Worm (Caenorhabditis elegans) whole organism, L3 larva: ENCODE results near the gene crt-1.

ENCODE experiments used
- R02D3.7 ChIP-seq: fragments of 150-350 bp; optimal IDR thresholded peaks from 2 replicates; lab custom pipeline; 2014; ENCODE audit warnings: missing biosample characterization, missing genetic modification characterization
- ama-1 ChIP-seq: fragments of 150-350 bp; optimal IDR thresholded peaks from 2 replicates; lab custom pipeline; 2018
- ceh-28 ChIP-seq: fragments of 150-350 bp; optimal IDR thresholded peaks from 2 replicates; lab custom pipeline; 2014; ENCODE audit warnings: missing biosample characterization, missing genetic modification reagents, missing genetic modification characterization
- ceh-82 ChIP-seq: fragments of 150-350 bp; optimal IDR thresholded peaks from 2 replicates; lab custom pipeline; 2014; ENCODE audit warnings: missing biosample characterization, missing genetic modification characterization
- ceh-9 ChIP-seq: sonication (generic microtip); optimal IDR thresholded peaks from 2 replicates; lab custom pipeline; 2018; ENCODE audit warnings: missing biosample characterization, missing genetic modification characterization
- daf-12 ChIP-seq: fragments of 150-350 bp; optimal IDR thresholded peaks from 2 replicates; lab custom pipeline; 2014; ENCODE audit warnings: missing biosample characterization, missing genetic modification reagents, missing genetic modification characterization
- egl-27 ChIP-seq: sonication (generic microtip); optimal IDR thresholded peaks from 4 replicates; lab custom pipeline; 2017; ENCODE audit warnings: missing biosample characterization, missing genetic modification reagents, missing genetic modification characterization
- egl-5 ChIP-seq: fragments of 150-350 bp; optimal IDR thresholded peaks from 2 replicates; lab custom pipeline; 2017; ENCODE audit warnings: missing biosample characterization, missing genetic modification reagents, missing genetic modification characterization, inconsistent platforms
- elt-2 ChIP-seq: sonication (generic microtip); optimal IDR thresholded peaks from 2 replicates; lab custom pipeline; 2016; ENCODE audit warnings: missing genetic modification reagents, mild to moderate bottlenecking, missing genetic modification characterization, missing compliant biosample characterization
- elt-3 ChIP-seq, 3 experiments: fragments of 150-350 bp in 1 of 3; sonication (generic microtip) in 2 of 3; optimal IDR thresholded peaks; 2 replicates in 2 of 3; 4 replicates in 1 of 3; lab custom pipeline; 2014 to 2017; ENCODE audit warnings: missing biosample characterization in 3 of 3, missing genetic modification characterization in 3 of 3
- fkh-10 ChIP-seq: sonication (generic microtip); optimal IDR thresholded peaks from 2 replicates; lab custom pipeline; 2017; ENCODE audit warnings: missing biosample characterization, missing genetic modification reagents, missing genetic modification characterization
- fos-1 ChIP-seq: fragments of 150-350 bp; optimal IDR thresholded peaks from 2 replicates; lab custom pipeline; 2014; ENCODE audit warnings: missing biosample characterization, missing genetic modification characterization
- hmg-11 ChIP-seq: sonication (generic microtip); optimal IDR thresholded peaks from 2 replicates; lab custom pipeline; 2016; ENCODE audit warnings: missing genetic modification characterization, missing compliant biosample characterization
- jun-1 ChIP-seq: fragments of 150-350 bp; optimal IDR thresholded peaks from 2 replicates; lab custom pipeline; 2014; ENCODE audit warnings: missing biosample characterization, missing genetic modification reagents, missing genetic modification characterization
- lin-15B ChIP-seq: fragments of 150-350 bp; optimal IDR thresholded peaks from 2 replicates; lab custom pipeline; 2014; ENCODE audit warnings: missing biosample characterization, missing genetic modification characterization
- lin-39 ChIP-seq: fragments of 150-350 bp; optimal IDR thresholded peaks from 2 replicates; lab custom pipeline; 2018; ENCODE audit warnings: missing biosample characterization, missing genetic modification reagents, missing genetic modification characterization
- lsy-12 ChIP-seq: sonication (generic microtip); optimal IDR thresholded peaks from 2 replicates; lab custom pipeline; 2016; ENCODE audit warnings: mild to moderate bottlenecking, missing genetic modification characterization, missing compliant biosample characterization
- mdl-1 ChIP-seq: fragments of 150-350 bp; optimal IDR thresholded peaks from 2 replicates; lab custom pipeline; 2014; ENCODE audit warnings: missing biosample characterization, missing genetic modification characterization
- nfya-1 ChIP-seq: sonication (generic microtip); optimal IDR thresholded peaks from 2 replicates; lab custom pipeline; 2017; ENCODE audit warnings: missing genetic modification characterization, mild to moderate bottlenecking, missing compliant biosample characterization, antibody characterized with exemption, moderate library complexity; ENCODE audit not compliant: insufficient read depth
- nhr-11 ChIP-seq: fragments of 150-350 bp; optimal IDR thresholded peaks from 2 replicates; lab custom pipeline; 2014; ENCODE audit warnings: missing biosample characterization, missing genetic modification characterization
- nhr-12 ChIP-seq: fragments of 150-350 bp; optimal IDR thresholded peaks from 2 replicates; lab custom pipeline; 2014; ENCODE audit warnings: missing biosample characterization, missing genetic modification characterization
- nhr-23 ChIP-seq: fragments of 150-350 bp; optimal IDR thresholded peaks from 2 replicates; lab custom pipeline; 2014; ENCODE audit warnings: missing biosample characterization, missing genetic modification reagents, missing genetic modification characterization
- nhr-237 ChIP-seq: fragments of 150-350 bp; optimal IDR thresholded peaks from 2 replicates; lab custom pipeline; 2014; ENCODE audit warnings: missing biosample characterization, missing genetic modification characterization
- nhr-25 ChIP-seq: sonication (generic microtip); optimal IDR thresholded peaks from 2 replicates; lab custom pipeline; 2017; ENCODE audit warnings: missing biosample characterization, missing genetic modification characterization
- nhr-28 ChIP-seq: fragments of 150-350 bp; optimal IDR thresholded peaks from 2 replicates; lab custom pipeline; 2014; ENCODE audit warnings: missing biosample characterization, missing genetic modification characterization
- nhr-43 ChIP-seq: sonication (generic microtip); optimal IDR thresholded peaks from 2 replicates; lab custom pipeline; 2016; ENCODE audit warnings: mild to moderate bottlenecking, missing genetic modification characterization, missing compliant biosample characterization; ENCODE audit not compliant: poor library complexity, severe bottlenecking
- nhr-67 ChIP-seq: fragments of 150-350 bp; optimal IDR thresholded peaks from 2 replicates; lab custom pipeline; 2014; ENCODE audit warnings: missing biosample characterization, missing genetic modification characterization
- nhr-77 ChIP-seq: fragments of 150-350 bp; optimal IDR thresholded peaks from 2 replicates; lab custom pipeline; 2014; ENCODE audit warnings: missing biosample characterization, missing genetic modification characterization
- pha-4 ChIP-seq: fragments of 150-350 bp; optimal IDR thresholded peaks from 2 replicates; lab custom pipeline; 2014; ENCODE audit warnings: missing biosample characterization, missing genetic modification reagents, missing genetic modification characterization
- pqm-1 ChIP-seq: fragments of 150-350 bp; optimal IDR thresholded peaks from 2 replicates; lab custom pipeline; 2017; ENCODE audit warnings: missing biosample characterization, missing genetic modification characterization, inconsistent platforms
- skn-1 ChIP-seq: fragments of 150-350 bp; optimal IDR thresholded peaks from 2 replicates; lab custom pipeline; 2014; ENCODE audit warnings: missing biosample characterization, missing genetic modification characterization
- snpc-4 ChIP-seq: fragments of 150-350 bp; optimal IDR thresholded peaks from 2 replicates; lab custom pipeline; 2014; ENCODE audit warnings: missing biosample characterization, missing genetic modification characterization
- tbx-2 ChIP-seq: sonication (generic microtip); optimal IDR thresholded peaks from 2 replicates; lab custom pipeline; 2016; ENCODE audit warnings: mild to moderate bottlenecking, missing genetic modification characterization, missing compliant biosample characterization
- unc-39 ChIP-seq: sonication (generic microtip); optimal IDR thresholded peaks from 4 replicates; lab custom pipeline; 2017; ENCODE audit warnings: missing biosample characterization, missing genetic modification characterization
- unc-62 ChIP-seq: fragments of 150-350 bp; sonication (generic microtip); optimal IDR thresholded peaks from 4 replicates; lab custom pipeline; 2014; ENCODE audit warnings: missing biosample characterization, missing genetic modification reagents, missing genetic modification characterization
- zag-1 ChIP-seq: fragments of 150-350 bp; optimal IDR thresholded peaks from 2 replicates; lab custom pipeline; 2014; ENCODE audit warnings: missing biosample characterization, missing genetic modification characterization
- ztf-4 ChIP-seq: fragments of 150-350 bp; optimal IDR thresholded peaks from 2 replicates; lab custom pipeline; 2014; ENCODE audit warnings: missing biosample characterization, missing genetic modification characterization

crt-1 gene

DNA sequence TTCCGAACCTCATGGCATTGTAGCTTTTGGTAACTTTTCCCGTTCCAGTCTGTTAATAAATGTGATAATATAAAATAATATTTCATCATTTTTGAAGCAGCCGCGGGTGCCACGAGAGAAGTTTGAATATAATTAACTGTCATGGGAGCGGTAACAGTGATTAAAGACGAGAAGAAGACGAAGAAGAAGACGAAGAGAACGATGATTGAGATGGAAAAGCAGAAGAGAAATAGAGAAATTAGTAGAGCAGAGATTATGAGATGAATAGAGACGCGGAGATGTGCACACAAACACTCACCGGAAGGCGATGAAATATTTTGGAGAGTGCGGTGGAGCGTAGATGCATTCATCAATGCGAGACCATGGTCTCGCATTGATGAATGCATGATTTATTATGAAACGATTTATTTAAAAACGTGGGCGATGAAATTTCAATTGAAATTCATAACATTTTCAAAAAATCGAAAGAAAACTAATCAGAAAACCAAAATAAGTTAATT lies 47.1 kb downstream of the crt-1 start, which contains the start of gene seip-1:
seip-1 (minus strand) TSS at position 51 of the 500 bp plus-strand sequence.
- TF ChIP-seq nhr-43 (tag; lab: Kevin White, UChicago) (peak; percentile 6), lin-15B (tag; lab: Kevin White, UChicago) (peak; percentile 93), egl-5 (peak; percentile 41), ceh-82 (tag; lab: Kevin White, UChicago) (no peak), ceh-28 (tag; lab: Kevin White, UChicago) (peak; percentile 23), mdl-1 (tag; lab: Kevin White, UChicago) (peak; percentile 6), R02D3.7 (tag; lab: Kevin White, UChicago) (peak; percentile 44), unc-62 (GFP tag; lab: Kevin White, UChicago) (peak; percentile 30), tbx-2 (tag; lab: Kevin White, UChicago) (peak; percentile 27), ceh-9 (tag; lab: Kevin White, UChicago) (no peak), pqm-1 (tag; lab: Kevin White, UChicago) (peak; percentile 78), ama-1 (peak; percentile 10), skn-1 (tag; lab: Kevin White, UChicago) (peak; percentile 89), hmg-11 (tag; lab: Kevin White, UChicago) (peak; percentile 79), nhr-25 (peak; percentile 55), nhr-23 (tag; lab: Kevin White, UChicago) (peak; percentile 83), snpc-4 (tag; lab: Kevin White, UChicago) (peak; percentile 82), pha-4 (tag; lab: Kevin White, UChicago) (peak; percentile 90), egl-27 (tag; lab: Kevin White, UChicago) (peak; percentile 32), nhr-77 (tag; lab: Kevin White, UChicago) (no peak), jun-1 (tag; lab: Kevin White, UChicago) (peak; percentile 79), nhr-11 (tag; lab: Kevin White, UChicago) (peak; percentile 39), nhr-67 (tag; lab: Kevin White, UChicago) (no peak), fkh-10 (GFP tag; lab: Kevin White, UChicago) (peak; percentile 33), nfya-1 (peak; percentile 87), lin-39 (tag; lab: Kevin White, UChicago) (peak; percentile 89), zag-1 (tag; lab: Kevin White, UChicago) (no peak), fos-1 (peak; percentile 33), ztf-4 (tag; lab: Kevin White, UChicago) (no peak), daf-12 (tag; lab: Kevin White, UChicago) (no peak), lsy-12 (tag; lab: Kevin White, UChicago) (peak; percentile 25), elt-2 (tag; lab: Kevin White, UChicago) (peak; percentile 79)

DNA sequence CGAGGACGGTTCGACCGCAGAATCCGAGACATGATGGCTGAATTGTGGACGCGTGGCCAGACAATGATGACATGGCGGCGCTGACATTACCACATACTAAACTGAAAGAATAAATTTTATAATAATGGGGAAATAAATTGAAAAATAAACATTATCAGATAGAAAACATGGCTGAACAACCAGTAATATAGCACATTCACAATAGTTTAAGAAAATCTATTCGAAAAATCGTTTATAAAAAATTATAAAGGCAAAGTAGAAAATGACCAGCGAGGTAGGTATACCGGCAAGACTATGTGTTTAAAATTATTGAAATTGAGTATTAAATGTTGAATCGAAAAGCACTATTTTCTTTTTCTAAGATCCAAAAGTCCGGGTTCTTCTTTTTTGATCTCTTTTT lies 49.2 kb downstream of the crt-1 start, which contains the start of gene jamp-1:
jamp-1 (minus strand) TSS at position 101 of the 400 bp plus-strand sequence.
- TF ChIP-seq fos-1 (no peak), nhr-12 (tag; lab: Kevin White, UChicago) (no peak), ztf-4 (tag; lab: Kevin White, UChicago) (no peak), nhr-28 (tag; lab: Kevin White, UChicago) (no peak), elt-3 (tag; optimal IDR thresholded peaks at IDR 0.05; lab: Kevin White, UChicago) (no peak), nhr-11 (tag; lab: Kevin White, UChicago) (no peak), pqm-1 (tag; lab: Kevin White, UChicago) (no peak), ceh-82 (tag; lab: Kevin White, UChicago) (no peak), nhr-237 (tag; lab: Kevin White, UChicago) (no peak), R02D3.7 (tag; lab: Kevin White, UChicago) (no peak), tbx-2 (tag; lab: Kevin White, UChicago) (no peak), unc-39 (tag; lab: Kevin White, UChicago) (no peak), nhr-23 (tag; lab: Kevin White, UChicago) (no peak)
